Fruit fly (Drosophila melanogaster): ENCODE data around the gene CG3009.

DNA sequence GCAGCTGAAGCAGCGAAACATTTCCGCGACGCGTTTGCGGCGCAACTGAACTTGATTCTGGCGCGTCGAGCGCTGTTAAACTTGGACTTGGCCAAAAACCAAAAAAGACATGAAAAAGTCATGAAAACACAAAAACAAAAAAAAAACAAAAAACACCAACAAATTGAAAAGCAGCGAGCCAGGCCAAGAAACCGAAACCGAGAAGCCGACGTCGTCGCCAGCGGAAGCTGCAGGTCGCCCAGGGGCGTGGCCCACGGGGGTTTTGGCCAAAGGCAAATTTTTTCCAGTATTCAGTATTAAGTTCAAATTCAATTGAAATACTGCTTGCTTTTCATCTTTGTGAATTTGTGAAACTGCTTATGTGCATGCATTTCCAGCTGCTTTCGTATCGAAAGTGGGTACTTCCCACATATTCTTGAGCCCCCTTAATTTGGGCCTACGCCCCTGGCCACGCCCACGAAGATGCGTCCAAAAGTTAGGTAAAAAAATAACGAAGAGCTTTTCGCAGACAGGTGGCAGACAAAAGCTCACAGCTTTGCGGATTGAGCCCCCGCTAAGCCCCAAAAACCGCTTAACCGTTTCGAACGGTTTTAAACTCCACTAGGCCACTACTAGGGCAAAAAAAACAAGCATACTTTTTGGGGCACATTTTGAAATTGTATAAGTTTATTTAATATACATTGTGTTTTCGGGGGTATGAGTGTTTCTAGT is at the start of gene CG3009:
- TF ChIP-seq CG8478 (optimal IDR thresholded peaks at IDR 0.05) (no peak), CTCF (optimal IDR thresholded peaks at IDR 0.05) (peak; percentile 36 to 59)

Data from S2 (cell line).